Worm (Caenorhabditis elegans): ENCODE measurements around the gene igcm-2.

- no peak for TF ChIP-seq ztf-23 (GFP tag; IDR thresholded peaks at IDR 0.05)
- TF ChIP-seq T22C8.4 (GFP tag; IDR thresholded peaks at IDR 0.05), result no peak
- TF ChIP-seq klf-2 (GFP tag; conservative IDR thresholded peaks at IDR 0.05), result no peak
- no peak for TF ChIP-seq flt-1 (GFP tag; IDR thresholded peaks at IDR 0.05)
Observed at ce11 chrX:6403122-6403521, 11.7 kb upstream of the igcm-2 start, which contains the start of gene glt-4.
